Worm (Caenorhabditis elegans): ENCODE data around the gene rps-30.

DNA sequence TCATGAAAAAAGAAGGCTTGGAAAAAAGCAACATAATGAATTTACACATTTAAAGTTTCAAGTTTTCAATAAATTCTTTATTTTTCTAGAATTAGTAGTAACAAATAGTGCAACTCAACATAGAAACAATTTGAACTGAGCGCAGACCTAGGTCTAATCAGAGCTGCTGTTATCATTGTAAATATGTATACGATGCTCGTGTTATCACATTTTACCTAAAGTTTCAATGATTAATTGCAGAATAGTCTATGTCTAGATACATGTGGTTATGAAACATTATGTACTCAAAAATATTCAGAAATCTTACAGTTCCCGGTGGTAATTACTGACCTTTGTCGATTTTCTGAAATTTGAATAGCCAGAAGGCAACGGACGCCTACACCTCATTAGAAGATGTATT lies 20.4 kb upstream of the rps-30 start:
- TF ChIP-seq lsy-2 (tag; optimal IDR thresholded peaks at IDR 0.05) (no peak), elt-3 (tag; optimal IDR thresholded peaks at IDR 0.05) (no peak), ces-1 (GFP tag; optimal IDR thresholded peaks at IDR 0.05) (no peak), nhr-28 (tag; optimal IDR thresholded peaks at IDR 0.05) (no peak), sptf-1 (tag; optimal IDR thresholded peaks at IDR 0.05) (no peak), elt-1 (tag; optimal IDR thresholded peaks at IDR 0.05; ENCODE audit: borderline replicate concordance, insufficient read depth) (no peak), nhr-237 (tag; optimal IDR thresholded peaks at IDR 0.05) (no peak), blmp-1 (tag; optimal IDR thresholded peaks at IDR 0.05) (no peak), nhr-76 (tag; optimal IDR thresholded peaks at IDR 0.05) (no peak), mls-2 (tag; optimal IDR thresholded peaks at IDR 0.05) (no peak), unc-62 (GFP tag; optimal IDR thresholded peaks at IDR 0.05) (no peak), unc-39 (tag; optimal IDR thresholded peaks at IDR 0.05) (no peak), ham-2 (GFP tag; optimal IDR thresholded peaks at IDR 0.05) (no peak), mep-1 (tag; optimal IDR thresholded peaks at IDR 0.05) (no peak)

Measured in whole organism, mixed stage, embryonic.